Fruit fly (Drosophila melanogaster): ENCODE data around the gene natalisin.

- TF ChIP-seq Myc (optimal IDR thresholded peaks at IDR 0.05) (no peak), OdsH (GFP tag; optimal IDR thresholded peaks at IDR 0.05) (peak; percentile 12)
Observed at dm6 chr3R:14470630-14471029, 52.2 kb downstream of the natalisin start.
